Worm (Caenorhabditis elegans) whole organism, L4/young adult: ENCODE measurements around the gene mes-2.

ENCODE experiments used
- W03F9.2 ChIP-seq: fragments of 150-350 bp; optimal IDR thresholded peaks from 2 replicates; lab custom pipeline; 2014; ENCODE audit warnings: missing biosample characterization, missing genetic modification characterization
- dao-5 ChIP-seq: sonication (generic microtip); optimal IDR thresholded peaks from 2 replicates; lab custom pipeline; 2016; ENCODE audit warnings: missing genotype, missing genetic modification characterization, moderate library complexity, missing compliant biosample characterization
- him-1 ChIP-seq: sonication (generic microtip); optimal IDR thresholded peaks from 2 replicates; lab custom pipeline; 2016; ENCODE audit warnings: missing genotype, missing genetic modification reagents, missing genetic modification characterization, missing compliant biosample characterization

The mes-2 gene

ce11 chrII:14381450-14381849 is 2.3 kb upstream of the mes-2 start, which contains the start of gene sdz-26:
Gene sdz-26 (plus strand): TSS chrII:14381750.
- no peak for TF ChIP-seq dao-5 (tag; lab: Kevin White, UChicago)

DNA sequence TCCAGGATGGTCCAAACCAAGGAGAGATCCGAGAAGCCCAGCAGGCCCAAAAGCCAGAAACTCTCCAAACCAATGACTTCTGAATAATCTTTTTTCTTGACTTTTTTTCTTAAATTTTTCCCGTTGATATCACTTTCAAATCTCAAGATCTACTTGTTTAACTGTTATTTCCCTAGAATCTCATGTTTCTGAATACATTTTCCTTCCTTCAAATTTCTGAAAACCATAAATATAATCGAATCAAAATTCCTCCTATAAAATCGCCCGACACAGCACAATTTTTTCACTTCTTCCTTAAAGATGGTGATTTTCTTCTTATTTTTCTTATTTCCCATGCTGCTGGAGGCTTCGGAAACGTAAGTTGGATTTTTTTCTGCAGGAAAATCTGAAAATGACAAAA is 4.4 kb downstream of the mes-2 start, which contains the start of gene F26H11.8:
Gene F26H11.8, plus strand, starts transcription at position 301 of the 400 bp plus-strand sequence.
- TF ChIP-seq him-1 (tag; lab: Kevin White, UChicago) (no peak), W03F9.2 (tag; lab: Kevin White, UChicago) (no peak), dao-5 (tag; lab: Kevin White, UChicago) (no peak)

- TF ChIP-seq W03F9.2 (tag; lab: Kevin White, UChicago) (peak; percentile 68), him-1 (tag; lab: Kevin White, UChicago) (no peak), dao-5 (tag; lab: Kevin White, UChicago) (no peak)
Observed at ce11 chrII:14390036-14390763, 6.4 kb downstream of the mes-2 start, which contains the start of the genes kbp-3 and nurf-1. Gene kbp-3 (minus strand): TSS chrII:14390078. Gene nurf-1 (plus strand): TSS chrII:14390713.

DNA sequence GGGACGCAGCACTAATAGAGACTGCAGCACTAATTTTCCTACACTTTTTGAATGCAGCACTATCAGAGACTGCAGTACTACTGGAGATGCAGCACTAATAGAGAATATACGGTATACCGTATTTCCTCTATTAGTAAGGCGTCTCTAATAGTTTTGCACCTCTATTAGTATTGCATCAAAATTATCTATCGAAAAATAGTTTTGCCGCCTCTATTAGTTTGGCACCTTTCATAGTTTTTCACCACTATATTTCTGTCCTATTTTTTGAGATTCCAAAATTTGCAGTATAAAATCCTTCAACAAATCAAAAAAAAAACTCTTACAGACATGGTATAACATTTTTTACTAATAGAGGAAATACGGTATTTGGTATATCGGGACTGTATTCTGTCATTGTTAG is 10.0 kb downstream of the mes-2 start:
- no peak for TF ChIP-seq W03F9.2 (tag; lab: Kevin White, UChicago)
- no peak for TF ChIP-seq dao-5 (tag; lab: Kevin White, UChicago)
- no peak for TF ChIP-seq him-1 (tag; lab: Kevin White, UChicago)

DNA sequence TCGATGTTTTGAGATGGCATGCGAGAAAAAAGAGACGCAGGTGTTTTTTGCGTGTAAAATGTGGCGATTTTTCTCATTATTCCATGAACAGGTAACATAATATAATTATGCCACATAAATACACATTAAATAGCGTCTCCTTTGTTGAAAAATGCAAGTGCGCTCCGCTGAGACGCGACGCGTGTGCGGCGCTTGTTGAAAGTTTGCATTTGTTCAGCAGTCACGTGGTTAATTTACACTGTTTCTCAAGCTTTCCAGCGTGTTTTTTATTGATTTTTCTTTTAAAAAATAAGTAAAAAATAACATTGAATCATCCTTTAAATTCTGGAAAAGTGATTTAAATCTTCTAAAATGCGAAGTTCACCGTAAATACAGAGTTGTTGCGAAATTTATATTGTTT is 15.8 kb downstream of the mes-2 start:
- no peak for TF ChIP-seq dao-5 (tag; lab: Kevin White, UChicago)
- TF ChIP-seq him-1 (tag; lab: Kevin White, UChicago) = no peak
- peak; percentile 88 for TF ChIP-seq W03F9.2 (tag; lab: Kevin White, UChicago)

ce11 chrII:14401098-14401497 is 17.3 kb downstream of the mes-2 start:
- TF ChIP-seq him-1 (tag; lab: Kevin White, UChicago) (no peak), W03F9.2 (tag; lab: Kevin White, UChicago) (no peak), dao-5 (tag; lab: Kevin White, UChicago) (no peak)

DNA sequence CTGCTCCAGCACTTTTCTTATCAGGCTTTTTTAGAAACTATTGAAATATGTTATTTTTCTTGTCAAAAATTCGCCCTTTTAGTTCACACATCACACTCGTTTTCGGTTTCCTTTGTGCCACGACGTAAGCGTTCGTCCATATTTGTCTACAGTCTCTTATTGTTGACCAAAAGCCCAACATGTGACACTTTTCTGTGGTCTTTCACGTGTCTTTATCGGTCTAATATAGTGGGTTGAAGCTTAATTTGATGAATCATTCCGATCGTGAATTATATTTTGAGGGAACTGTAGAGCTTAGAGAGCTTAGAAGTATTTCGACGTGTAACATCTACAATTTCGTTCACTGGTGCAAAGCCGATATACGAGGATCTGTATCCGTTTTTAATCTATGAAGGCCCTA is 20.5 kb downstream of the mes-2 start:
- TF ChIP-seq dao-5 (tag; lab: Kevin White, UChicago) (no peak), W03F9.2 (tag; lab: Kevin White, UChicago) (no peak), him-1 (tag; lab: Kevin White, UChicago) (no peak)

DNA sequence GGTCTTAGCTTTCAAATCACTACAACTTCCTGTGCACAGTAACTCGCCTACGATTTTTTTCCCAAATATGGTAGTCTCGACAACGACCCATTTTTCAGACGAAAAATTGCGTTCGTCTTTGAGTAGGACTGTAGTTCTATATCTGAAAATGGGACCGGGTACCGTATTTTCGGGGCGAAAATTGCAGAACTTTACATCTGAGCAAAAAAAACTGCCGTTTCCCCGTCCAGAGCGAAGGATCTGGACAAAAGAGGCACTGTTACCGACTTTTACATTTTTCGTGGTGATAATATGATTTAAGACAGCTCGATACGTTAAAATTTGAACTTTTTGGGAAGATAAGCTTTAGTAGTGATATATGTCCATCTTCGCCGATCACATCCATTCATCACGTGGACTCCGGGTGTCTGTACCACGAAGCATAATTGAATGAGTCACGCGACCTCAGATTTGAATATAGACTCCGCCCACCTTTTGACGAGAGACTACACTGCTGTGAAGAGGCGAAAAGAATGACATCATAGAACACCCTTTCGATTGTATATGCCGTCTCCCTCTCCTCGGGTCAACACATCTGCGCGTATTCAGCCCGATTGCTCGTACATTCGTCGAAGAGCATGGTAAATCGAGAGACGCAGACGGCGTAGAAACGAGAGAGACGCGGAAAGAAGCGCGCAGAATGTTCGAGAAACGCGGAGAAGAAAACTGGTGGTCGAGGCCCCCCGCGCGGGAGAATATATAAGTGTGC is 21.1 kb downstream of the mes-2 start:
- TF ChIP-seq W03F9.2 (tag; lab: Kevin White, UChicago) = peak; percentile 34
- TF ChIP-seq him-1 (tag; lab: Kevin White, UChicago) = no peak

DNA sequence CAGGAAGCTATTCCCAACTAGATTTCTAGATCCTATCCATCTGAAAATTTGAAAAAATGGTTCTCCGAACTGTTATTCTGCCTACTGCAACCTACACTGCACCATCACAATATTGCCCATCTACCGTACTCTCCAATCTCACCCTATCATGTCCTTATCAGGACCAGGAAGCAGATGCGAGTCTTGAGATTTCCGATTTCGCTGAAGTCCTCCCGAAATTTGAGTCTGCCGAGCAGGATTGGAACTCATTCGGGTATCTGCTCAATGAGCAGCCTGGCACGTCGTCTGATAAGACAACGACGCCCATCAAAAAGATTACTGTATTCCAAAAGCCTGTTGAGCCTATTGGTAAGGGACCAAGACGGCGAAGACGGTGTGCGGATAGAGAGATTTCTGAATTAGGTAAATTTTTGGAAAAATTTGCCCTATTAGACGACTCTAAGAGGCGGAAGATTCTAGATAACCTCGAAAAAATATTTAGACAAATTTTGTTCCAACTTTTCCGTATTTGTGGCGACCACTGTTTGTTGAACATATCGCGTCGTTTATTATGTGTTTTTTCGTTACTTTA is 21.8 kb downstream of the mes-2 start:
- no peak for TF ChIP-seq dao-5 (tag; lab: Kevin White, UChicago)
- TF ChIP-seq him-1 (tag; lab: Kevin White, UChicago) = no peak
- TF ChIP-seq W03F9.2 (tag; lab: Kevin White, UChicago) = no peak

ce11 chrII:14406117-14406935 is 22.6 kb downstream of the mes-2 start:
- TF ChIP-seq dao-5 (tag; lab: Kevin White, UChicago) (no peak), him-1 (tag; lab: Kevin White, UChicago) (no peak), W03F9.2 (tag; lab: Kevin White, UChicago) (no peak)

ce11 chrII:14407332-14408270 is 23.8 kb downstream of the mes-2 start:
- TF ChIP-seq dao-5 (tag; lab: Kevin White, UChicago) (no peak), W03F9.2 (tag; lab: Kevin White, UChicago) (peak; percentile 47), him-1 (tag; lab: Kevin White, UChicago) (no peak)

DNA sequence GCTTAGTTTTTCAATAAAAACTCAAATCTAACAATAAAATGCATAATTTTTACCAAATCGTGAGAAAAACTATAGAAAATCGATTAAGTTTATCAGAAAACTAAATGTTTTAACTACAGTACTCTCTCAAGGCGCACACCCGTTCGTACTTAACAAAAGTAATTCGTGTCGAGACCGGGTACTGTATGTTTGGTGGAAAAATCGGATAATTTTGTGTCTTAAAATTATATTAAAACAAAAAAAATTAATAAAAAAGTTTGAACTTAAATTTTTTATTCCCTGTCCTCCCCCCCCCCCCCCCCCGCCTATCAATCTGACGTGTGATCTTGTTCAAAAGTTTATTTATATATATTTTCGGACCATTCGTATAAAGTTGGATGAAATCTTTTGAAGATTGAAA is 24.5 kb downstream of the mes-2 start, which contains the start of gene F26H11.4:
Gene F26H11.4, plus strand, starts transcription at position 301 of the 400 bp plus-strand sequence.
- TF ChIP-seq dao-5 (tag; lab: Kevin White, UChicago) (no peak), W03F9.2 (tag; lab: Kevin White, UChicago) (no peak), him-1 (tag; lab: Kevin White, UChicago) (no peak)
